Worm (Caenorhabditis elegans): ENCODE results near the gene spp-9.
A peak's percentile ranks its signal among the peaks of the same experiment; 100 is the strongest.

spp-9 gene

ce11 chrX:11491835-11492234 lies 4.3 kb downstream of the spp-9 start:
- TF ChIP-seq lir-3 (tag; optimal IDR thresholded peaks at IDR 0.05; ENCODE audit: poor library complexity) (no peak), elt-3 (tag; optimal IDR thresholded peaks at IDR 0.05) (no peak), C34B4.2 (tag; optimal IDR thresholded peaks at IDR 0.05) (no peak), nhr-12 (tag; optimal IDR thresholded peaks at IDR 0.05) (no peak), jun-1 (tag; optimal IDR thresholded peaks at IDR 0.05) (no peak), dpl-1 (GFP tag; optimal IDR thresholded peaks at IDR 0.05) (no peak), efl-1 (optimal IDR thresholded peaks at IDR 0.05) (no peak), efl-1 (GFP tag; optimal IDR thresholded peaks at IDR 0.05 in 1 of 2) (no peak), tbx-2 (tag; optimal IDR thresholded peaks at IDR 0.05) (no peak), sox-4 (tag; optimal IDR thresholded peaks at IDR 0.05) (no peak), skn-1 (tag; optimal IDR thresholded peaks at IDR 0.05) (no peak), ces-1 (GFP tag; optimal IDR thresholded peaks at IDR 0.05) (no peak), nhr-237 (tag; optimal IDR thresholded peaks at IDR 0.05) (no peak), ztf-4 (tag; optimal IDR thresholded peaks at IDR 0.05) (no peak)

ce11 chrX:11498871-11499270 lies 11.3 kb downstream of the spp-9 start:
- peak; percentile 23 for TF ChIP-seq elt-2 (tag; optimal IDR thresholded peaks at IDR 0.05)
- no peak for TF ChIP-seq C16A3.4 (tag; optimal IDR thresholded peaks at IDR 0.05)

ce11 chrX:11499738-11500137 lies 12.2 kb downstream of the spp-9 start, which contains the start of gene T25C12.3:
T25C12.3 (minus strand) TSS chrX:11499999.
- TF ChIP-seq elt-2 (tag; optimal IDR thresholded peaks at IDR 0.05) (peak; percentile 47), sup-37 (GFP tag; optimal IDR thresholded peaks at IDR 0.05) (no peak)

ce11 chrX:11500589-11500988 lies 13.0 kb downstream of the spp-9 start:
- TF ChIP-seq mef-2 (tag; optimal IDR thresholded peaks at IDR 0.05) (no peak), lin-15B (tag; optimal IDR thresholded peaks at IDR 0.05) (no peak), tlp-1 (tag; optimal IDR thresholded peaks at IDR 0.05) (no peak), grh-1 (GFP tag; IDR thresholded peaks at IDR 0.05) (no peak), elt-2 (tag; optimal IDR thresholded peaks at IDR 0.05) (peak; percentile 34), efl-3 (GFP tag; optimal IDR thresholded peaks at IDR 0.05) (no peak), ceh-90 (tag; optimal IDR thresholded peaks at IDR 0.05) (no peak)

ce11 chrX:11501967-11502366 lies 14.4 kb downstream of the spp-9 start, which contains the start of gene F29G6.1:
F29G6.1 (plus strand) TSS chrX:11502267.
- no peak for TF ChIP-seq sox-4 (tag; optimal IDR thresholded peaks at IDR 0.05)

- no peak for TF ChIP-seq F16B12.6 (tag; optimal IDR thresholded peaks at IDR 0.05)
- no peak for TF ChIP-seq sup-37 (GFP tag; optimal IDR thresholded peaks at IDR 0.05)
- no peak for TF ChIP-seq ces-1 (GFP tag; optimal IDR thresholded peaks at IDR 0.05)
- no peak for TF ChIP-seq pqm-1 (tag; optimal IDR thresholded peaks at IDR 0.05)
- TF ChIP-seq pag-3 (tag; optimal IDR thresholded peaks at IDR 0.05; ENCODE audit: borderline replicate concordance, insufficient read depth) = no peak
- TF ChIP-seq ceh-8 (GFP tag; optimal IDR thresholded peaks at IDR 0.05) = no peak
- TF ChIP-seq nhr-77 (tag; optimal IDR thresholded peaks at IDR 0.05) = no peak
- no peak for TF ChIP-seq nhr-71 (tag; optimal IDR thresholded peaks at IDR 0.05)
- no peak for TF ChIP-seq vab-15 (tag; optimal IDR thresholded peaks at IDR 0.05)
Measured at ce11 chrX:11507836-11508235, 20.3 kb downstream of the spp-9 start.

ce11 chrX:11509547-11509946 lies 22.0 kb downstream of the spp-9 start:
- TF ChIP-seq lin-35 (GFP tag; optimal IDR thresholded peaks at IDR 0.05) (peak in 1 of 2 experiments; percentile 19), egl-27 (tag; optimal IDR thresholded peaks at IDR 0.05) (no peak), lin-14 (GFP tag; optimal IDR thresholded peaks at IDR 0.05) (peak; percentile 18), efl-1 (optimal IDR thresholded peaks at IDR 0.05) (no peak), efl-1 (GFP tag; optimal IDR thresholded peaks at IDR 0.05 in 1 of 2) (peak in 1 of 2 experiments; percentile 43), elt-2 (tag; optimal IDR thresholded peaks at IDR 0.05) (peak; percentile 80), lsy-2 (tag; optimal IDR thresholded peaks at IDR 0.05) (no peak), pqm-1 (tag; optimal IDR thresholded peaks at IDR 0.05) (peak; percentile 17)
